Worm (Caenorhabditis elegans) whole organism, L2 larva: ENCODE measurements around the gene srbc-67.

Experiments used
- F13H6.1 ChIP-seq: sonication (generic microtip); optimal IDR thresholded peaks from 2 replicates; lab custom pipeline; 2016; ENCODE audit warnings: missing genetic modification characterization, missing compliant biosample characterization
- R02D3.7 ChIP-seq: fragments of 150-350 bp; optimal IDR thresholded peaks from 2 replicates; lab custom pipeline; 2014; ENCODE audit warnings: missing biosample characterization, missing genetic modification characterization
- blmp-1 ChIP-seq: sonication (generic microtip); optimal IDR thresholded peaks from 2 replicates; lab custom pipeline; 2017; ENCODE audit warnings: missing genetic modification characterization, mild to moderate bottlenecking, missing compliant biosample characterization, antibody characterized with exemption, moderate library complexity; ENCODE audit not compliant: insufficient read depth
- ceh-82 ChIP-seq: fragments of 150-350 bp; optimal IDR thresholded peaks from 2 replicates; lab custom pipeline; 2014; ENCODE audit warnings: missing biosample characterization, missing genetic modification characterization
- elt-3 ChIP-seq: sonication (generic microtip); optimal IDR thresholded peaks from 2 replicates; lab custom pipeline; 2017; ENCODE audit warnings: missing biosample characterization, missing genetic modification characterization
- lin-13 ChIP-seq: fragments of 150-350 bp; optimal IDR thresholded peaks from 2 replicates; lab custom pipeline; 2014; ENCODE audit warnings: missing biosample characterization, missing genetic modification reagents, missing genetic modification characterization
- lin-39 ChIP-seq: fragments of 150-350 bp; optimal IDR thresholded peaks from 2 replicates; lab custom pipeline; 2014; ENCODE audit warnings: missing biosample characterization, missing genetic modification reagents, missing genetic modification characterization
- mdl-1 ChIP-seq, 2 experiments: fragments of 150-350 bp in 1 of 2; sonication (generic microtip) in 1 of 2; optimal IDR thresholded peaks; 2 replicates each; lab custom pipeline; 2017; ENCODE audit warnings: missing biosample characterization in 2 of 2, missing genetic modification characterization in 2 of 2
- nhr-12 ChIP-seq: fragments of 150-350 bp; optimal IDR thresholded peaks from 2 replicates; lab custom pipeline; 2014; ENCODE audit warnings: missing biosample characterization, missing genetic modification characterization
- nhr-237 ChIP-seq: fragments of 150-350 bp; optimal IDR thresholded peaks from 2 replicates; lab custom pipeline; 2014; ENCODE audit warnings: missing biosample characterization, missing genetic modification characterization
- nhr-77 ChIP-seq: fragments of 150-350 bp; optimal IDR thresholded peaks from 2 replicates; lab custom pipeline; 2014; ENCODE audit warnings: missing biosample characterization, missing genetic modification characterization
- skn-1 ChIP-seq: sonication (generic microtip); optimal IDR thresholded peaks from 2 replicates; lab custom pipeline; 2017; ENCODE audit warnings: missing biosample characterization, missing genetic modification characterization
- unc-62 ChIP-seq: fragments of 150-350 bp; optimal IDR thresholded peaks from 2 replicates; lab custom pipeline; 2014; ENCODE audit warnings: missing biosample characterization, missing genetic modification reagents, missing genetic modification characterization

ce11 chrV:3575759-3576158, 34.7 kb upstream of the srbc-67 start, which contains the start of gene grl-27:
- TF ChIP-seq nhr-237 (tag; lab: Kevin White, UChicago) (no peak), lin-13 (GFP tag; lab: Kevin White, UChicago) (no peak), lin-39 (tag; lab: Kevin White, UChicago) (no peak), nhr-77 (tag; lab: Kevin White, UChicago) (no peak), F13H6.1 (tag; lab: Kevin White, UChicago) (no peak), unc-62 (GFP tag; lab: Kevin White, UChicago) (no peak), skn-1 (tag; lab: Kevin White, UChicago) (no peak), elt-3 (no peak), nhr-12 (tag; lab: Kevin White, UChicago) (no peak), blmp-1 (tag; lab: Kevin White, UChicago) (no peak), R02D3.7 (no peak), ceh-82 (tag; lab: Kevin White, UChicago) (no peak), mdl-1 (tag; optimal IDR thresholded peaks at IDR 0.05; lab: Kevin White, UChicago) (no peak)
